Worm (Caenorhabditis elegans) whole organism, young adult: ENCODE data around the gene cdc-48.1.

Source experiments
- B0336.3 ChIP-seq: fragments of 200-800 bp; sonication (Bioruptor generic); IDR thresholded peaks from 2 replicates; pipeline ENCODE4 v1.3.6; 2022; ENCODE audit warnings: missing genetic modification characterization, missing compliant biosample characterization
- C06A6.2 ChIP-seq: fragments of 200-800 bp; sonication (Bioruptor generic); conservative IDR thresholded peaks from 2 replicates; pipeline ENCODE4 v1.3.6; 2022; ENCODE audit warnings: missing genetic modification characterization, missing compliant biosample characterization
- F10E7.11 ChIP-seq: sonication (generic microtip); optimal IDR thresholded peaks from 2 replicates; lab custom pipeline; 2017; ENCODE audit warnings: mild to moderate bottlenecking, missing genetic modification characterization, moderate library complexity, missing compliant biosample characterization
- F22D6.2 ChIP-seq: sonication (generic microtip); optimal IDR thresholded peaks from 2 replicates; lab custom pipeline; 2016; ENCODE audit warnings: mild to moderate bottlenecking, missing genetic modification characterization, missing compliant biosample characterization
- F33H1.4 ChIP-seq: fragments of 200-800 bp; sonication (Bioruptor generic); IDR thresholded peaks from 2 replicates; pipeline ENCODE4 v1.3.6; 2022; ENCODE audit warnings: missing genetic modification reagents, missing genetic modification characterization, missing compliant biosample characterization
- F49E8.2 ChIP-seq: sonication (generic microtip); optimal IDR thresholded peaks from 3 replicates; lab custom pipeline; 2017; ENCODE audit warnings: missing genetic modification characterization, mild to moderate bottlenecking, missing compliant biosample characterization, antibody characterized with exemption, moderate library complexity; ENCODE audit not compliant: insufficient read depth
- K11D2.4 ChIP-seq: fragments of 200-800 bp; sonication (Bioruptor generic); IDR thresholded peaks from 2 replicates; pipeline ENCODE4 v1.3.6; 2022; ENCODE audit warnings: missing genetic modification reagents, missing genetic modification characterization, missing compliant biosample characterization
- T07F8.4 ChIP-seq: sonication (generic microtip); optimal IDR thresholded peaks from 2 replicates; lab custom pipeline; 2016; ENCODE audit warnings: mild to moderate bottlenecking, missing genetic modification characterization, moderate library complexity, missing compliant biosample characterization
- Y53F4B.3 ChIP-seq: fragments of 200-800 bp; sonication (Bioruptor generic); IDR thresholded peaks from 2 replicates; pipeline ENCODE4 v1.3.6; 2022; ENCODE audit warnings: missing genetic modification reagents, missing genetic modification characterization, missing compliant biosample characterization
- Y53G8AR.9 ChIP-seq: fragments of 200-800 bp; sonication (Bioruptor generic); conservative IDR thresholded peaks from 2 replicates; pipeline ENCODE4 v1.3.6; 2022; ENCODE audit warnings: missing genetic modification reagents, missing genetic modification characterization, missing compliant biosample characterization
- Y79H2A.3 ChIP-seq: fragments of 200-800 bp; sonication (Bioruptor generic); conservative IDR thresholded peaks from 2 replicates; pipeline ENCODE4 v1.3.6; 2022; ENCODE audit warnings: missing genetic modification reagents, missing genetic modification characterization, missing compliant biosample characterization
- Y95B8A.8 ChIP-seq: fragments of 200-800 bp; sonication (Bioruptor generic); IDR thresholded peaks from 2 replicates; pipeline ENCODE4 v1.3.6; 2022; ENCODE audit warnings: missing genetic modification reagents, missing genetic modification characterization, missing compliant biosample characterization
- athp-1 ChIP-seq: sonication (generic microtip); optimal IDR thresholded peaks from 2 replicates; lab custom pipeline; 2017; ENCODE audit warnings: mild to moderate bottlenecking, missing genetic modification characterization, missing compliant biosample characterization
- attf-3 ChIP-seq: fragments of 200-800 bp; sonication (Bioruptor generic); conservative IDR thresholded peaks from 2 replicates; pipeline ENCODE4 v1.3.6; 2022; ENCODE audit warnings: missing genetic modification reagents, missing genetic modification characterization, missing compliant biosample characterization
- attf-5 ChIP-seq: fragments of 200-800 bp; sonication (Bioruptor generic); optimal IDR thresholded peaks from 2 replicates; lab custom pipeline; 2018; ENCODE audit warnings: mild to moderate bottlenecking, missing genetic modification characterization, missing compliant biosample characterization
- bed-1 ChIP-seq: fragments of 200-800 bp; sonication (Bioruptor generic); IDR thresholded peaks from 2 replicates; pipeline ENCODE4 v1.3.6; 2022; ENCODE audit warnings: missing genetic modification reagents, missing genetic modification characterization, missing compliant biosample characterization
- bed-2 ChIP-seq: fragments of 200-800 bp; sonication (Bioruptor generic); IDR thresholded peaks from 2 replicates; pipeline ENCODE4 v1.3.6; 2022; ENCODE audit warnings: missing genetic modification reagents, missing genetic modification characterization, missing compliant biosample characterization
- ceh-27 ChIP-seq: fragments of 200-800 bp; sonication (Bioruptor generic); optimal IDR thresholded peaks from 2 replicates; lab custom pipeline; 2018; ENCODE audit warnings: mild to moderate bottlenecking, missing genetic modification characterization, moderate library complexity, missing compliant biosample characterization
- chd-7 ChIP-seq: sonication (generic microtip); optimal IDR thresholded peaks from 2 replicates; lab custom pipeline; 2016; ENCODE audit warnings: mild to moderate bottlenecking, missing genetic modification characterization, moderate library complexity, missing compliant biosample characterization
- efl-1 ChIP-seq: fragments of 150-350 bp; optimal IDR thresholded peaks from 2 replicates; lab custom pipeline; 2014; ENCODE audit warnings: missing biosample characterization, missing genetic modification reagents, missing genetic modification characterization
- egl-18 ChIP-seq: fragments of 200-800 bp; sonication (Bioruptor generic); IDR thresholded peaks from 2 replicates; pipeline ENCODE4 v1.3.6; 2022; ENCODE audit warnings: missing genetic modification reagents, missing genetic modification characterization, missing compliant biosample characterization
- egrh-3 ChIP-seq: fragments of 200-800 bp; sonication (Bioruptor generic); IDR thresholded peaks from 2 replicates; pipeline ENCODE4 v1.3.6; 2022; ENCODE audit warnings: missing genetic modification reagents, missing genetic modification characterization, missing compliant biosample characterization
- ekl-4 ChIP-seq: fragments of 200-800 bp; sonication (Bioruptor generic); IDR thresholded peaks from 2 replicates; pipeline ENCODE4 v1.3.6; 2022; ENCODE audit warnings: missing genetic modification reagents, missing genetic modification characterization, missing compliant biosample characterization
- hlh-12 ChIP-seq: sonication (generic microtip); optimal IDR thresholded peaks from 2 replicates; lab custom pipeline; 2016; ENCODE audit warnings: missing genetic modification characterization, missing compliant biosample characterization
- hlh-26 ChIP-seq: fragments of 200-800 bp; sonication (Bioruptor generic); conservative IDR thresholded peaks from 2 replicates; pipeline ENCODE4 v1.3.6; 2022; ENCODE audit warnings: missing genetic modification reagents, missing genetic modification characterization, missing compliant biosample characterization
- let-526 ChIP-seq: fragments of 200-800 bp; sonication (Bioruptor generic); IDR thresholded peaks from 2 replicates; pipeline ENCODE4 v1.3.6; 2022; ENCODE audit warnings: missing genetic modification reagents, missing genetic modification characterization, missing compliant biosample characterization
- lin-26 ChIP-seq: fragments of 200-800 bp; sonication (Bioruptor generic); IDR thresholded peaks from 2 replicates; pipeline ENCODE4 v1.3.6; 2022; ENCODE audit warnings: missing genetic modification reagents, missing genetic modification characterization, missing compliant biosample characterization
- lin-35 ChIP-seq, 3 experiments: fragments of 150-350 bp in 2 of 3; sonication (generic microtip) in 1 of 3; optimal IDR thresholded peaks; 2 replicates each; lab custom pipeline; 2014 to 2018; ENCODE audit warnings: missing biosample characterization in 3 of 3, missing genetic modification characterization in 3 of 3, missing genetic modification reagents in 3 of 3
- lin-54 ChIP-seq: fragments of 200-800 bp; sonication (Bioruptor generic); optimal IDR thresholded peaks from 2 replicates; lab custom pipeline; 2018; ENCODE audit warnings: mild to moderate bottlenecking, missing genetic modification characterization, missing compliant biosample characterization
- lsy-27 ChIP-seq: sonication (generic microtip); optimal IDR thresholded peaks from 2 replicates; lab custom pipeline; 2017; ENCODE audit warnings: missing genetic modification characterization, mild to moderate bottlenecking, missing compliant biosample characterization, antibody characterized with exemption, missing genotype, borderline replicate concordance; ENCODE audit not compliant: insufficient read depth
- madf-10 ChIP-seq: sonication (generic microtip); optimal IDR thresholded peaks from 2 replicates; lab custom pipeline; 2016; ENCODE audit warnings: mild to moderate bottlenecking, missing genetic modification characterization, missing compliant biosample characterization
- madf-3 ChIP-seq: fragments of 200-800 bp; sonication (Bioruptor generic); IDR thresholded peaks from 2 replicates; pipeline ENCODE4 v1.3.6; 2022; ENCODE audit warnings: missing genetic modification reagents, missing genetic modification characterization, missing compliant biosample characterization
- mes-4 ChIP-seq: sonication (generic microtip); optimal IDR thresholded peaks from 2 replicates; lab custom pipeline; 2016; ENCODE audit warnings: missing genotype, missing genetic modification characterization, missing compliant biosample characterization
- nhr-120 ChIP-seq: fragments of 200-800 bp; sonication (Bioruptor generic); IDR thresholded peaks from 2 replicates; pipeline ENCODE4 v1.3.6; 2022; ENCODE audit warnings: missing genetic modification characterization, missing compliant biosample characterization
- nhr-27 ChIP-seq: fragments of 200-800 bp; sonication (Bioruptor generic); optimal IDR thresholded peaks from 2 replicates; lab custom pipeline; 2018; ENCODE audit warnings: mild to moderate bottlenecking, missing genetic modification characterization, moderate library complexity, missing compliant biosample characterization
- nhr-80 ChIP-seq: sonication (generic microtip); optimal IDR thresholded peaks from 2 replicates; lab custom pipeline; 2016; ENCODE audit warnings: missing genetic modification characterization, missing compliant biosample characterization
- nhr-90 ChIP-seq: sonication (generic microtip); optimal IDR thresholded peaks from 2 replicates; lab custom pipeline; 2016; ENCODE audit warnings: missing genotype, mild to moderate bottlenecking, missing genetic modification characterization, missing compliant biosample characterization
- pbrm-1 ChIP-seq: fragments of 200-800 bp; sonication (Bioruptor generic); IDR thresholded peaks from 2 replicates; pipeline ENCODE4 v1.3.6; 2022; ENCODE audit warnings: missing genetic modification reagents, missing genetic modification characterization, missing compliant biosample characterization
- sea-2 ChIP-seq: fragments of 200-800 bp; sonication (Bioruptor generic); IDR thresholded peaks from 2 replicates; pipeline ENCODE4 v1.3.6; 2022; ENCODE audit warnings: missing genetic modification characterization, missing compliant biosample characterization
- snpc-1.1 ChIP-seq: sonication (generic microtip); optimal IDR thresholded peaks from 2 replicates; lab custom pipeline; 2017; ENCODE audit warnings: missing genetic modification characterization, mild to moderate bottlenecking, missing compliant biosample characterization, antibody characterized with exemption, moderate library complexity, missing genotype, missing genetic modification reagents; ENCODE audit not compliant: insufficient read depth
- sptf-2 ChIP-seq: fragments of 200-800 bp; sonication (Bioruptor generic); optimal IDR thresholded peaks from 2 replicates; lab custom pipeline; 2018; ENCODE audit warnings: mild to moderate bottlenecking, missing genetic modification characterization, missing compliant biosample characterization
- tbp1 ChIP-seq: fragments of 200-800 bp; sonication (Bioruptor generic); optimal IDR thresholded peaks from 2 replicates; lab custom pipeline; 2018; ENCODE audit warnings: mild to moderate bottlenecking, missing genetic modification characterization, missing compliant biosample characterization
- tbx-9 ChIP-seq: sonication (generic microtip); optimal IDR thresholded peaks from 2 replicates; lab custom pipeline; 2016; ENCODE audit warnings: borderline replicate concordance, missing genetic modification characterization, inconsistent platforms, missing compliant biosample characterization
- unc-62 ChIP-seq: fragments of 150-350 bp; optimal IDR thresholded peaks from 2 replicates; lab custom pipeline; 2014; ENCODE audit warnings: missing biosample characterization, missing genetic modification reagents, missing genetic modification characterization
- xnd-1 ChIP-seq: sonication (generic microtip); optimal IDR thresholded peaks from 2 replicates; lab custom pipeline; 2016; ENCODE audit warnings: missing genotype, missing genetic modification reagents, missing genetic modification characterization, missing compliant biosample characterization
- ztf-18 ChIP-seq: sonication (generic microtip); optimal IDR thresholded peaks from 2 replicates; lab custom pipeline; 2016; ENCODE audit warnings: missing genotype, mild to moderate bottlenecking, missing genetic modification characterization, missing compliant biosample characterization
- ztf-25 ChIP-seq: fragments of 200-800 bp; sonication (Bioruptor generic); IDR thresholded peaks from 2 replicates; pipeline ENCODE4 v1.3.6; 2022; ENCODE audit warnings: missing genetic modification reagents, missing genetic modification characterization, missing compliant biosample characterization
- ztf-28 ChIP-seq: fragments of 200-800 bp; sonication (Bioruptor generic); IDR thresholded peaks from 2 replicates; pipeline ENCODE4 v1.3.6; 2022; ENCODE audit warnings: missing genetic modification reagents, missing genetic modification characterization, missing compliant biosample characterization
- ztf-3 ChIP-seq: fragments of 200-800 bp; sonication (Bioruptor generic); optimal IDR thresholded peaks from 2 replicates; lab custom pipeline; 2018; ENCODE audit warnings: mild to moderate bottlenecking, missing genetic modification characterization, missing compliant biosample characterization

cdc-48.1 gene

ce11 chrII:10563368-10563767 is at the start of gene cdc-48.1 (continued):
- peak; percentile 99 for TF ChIP-seq chd-7 (tag; lab: Kevin White, UChicago)
- peak; percentile 94 for TF ChIP-seq Y53F4B.3 (GFP tag; lab: Robert Waterston, UW)
- TF ChIP-seq K11D2.4 (GFP tag; lab: Robert Waterston, UW), result peak; percentile 100
- TF ChIP-seq bed-2, result peak; percentile 95
- TF ChIP-seq tbx-9 (tag; lab: Kevin White, UChicago), result no peak
- TF ChIP-seq sea-2, result peak; percentile 83; the same call in 1 of the 2 replicates
- peak; percentile 95 for TF ChIP-seq lin-26 (GFP tag; lab: Robert Waterston, UW)
- peak; percentile 91 for TF ChIP-seq bed-1 (GFP tag; lab: Robert Waterston, UW)
- TF ChIP-seq F33H1.4 (GFP tag; lab: Robert Waterston, UW), result peak; percentile 96
- peak; percentile 100 for TF ChIP-seq athp-1
- TF ChIP-seq sptf-2 (GFP tag; lab: Kevin White, UChicago), result peak; percentile 20
- peak; percentile 96 for TF ChIP-seq Y79H2A.3
- TF ChIP-seq attf-5 (GFP tag; lab: Kevin White, UChicago), result peak; percentile 100
- TF ChIP-seq C06A6.2 (GFP tag; lab: Robert Waterston, UW), result peak; percentile 98
- peak; percentile 87 for TF ChIP-seq xnd-1 (tag; lab: Kevin White, UChicago)
- peak; percentile 89 for TF ChIP-seq ztf-18 (tag; lab: Kevin White, UChicago)
- TF ChIP-seq hlh-26 (GFP tag; lab: Robert Waterston, UW), result no peak
- peak; percentile 94 for TF ChIP-seq ztf-25
- TF ChIP-seq nhr-27 (tag; lab: Kevin White, UChicago), result peak; percentile 85
- peak; percentile 98 to 100 (median 100) for TF ChIP-seq lin-35 (GFP tag; optimal IDR thresholded peaks at IDR 0.05; lab: Kevin White, UChicago)
- peak; percentile 92 for TF ChIP-seq nhr-120 (GFP tag; lab: Robert Waterston, UW)
- peak; percentile 64; the same call in 1 of the 2 replicates for TF ChIP-seq egrh-3
- TF ChIP-seq Y95B8A.8 (GFP tag; lab: Robert Waterston, UW), result peak; percentile 100
- peak; percentile 100 for TF ChIP-seq efl-1
- TF ChIP-seq tbp1 (GFP tag; lab: Kevin White, UChicago), result peak; percentile 83
- TF ChIP-seq F22D6.2 (tag; lab: Kevin White, UChicago), result peak; percentile 95
- TF ChIP-seq B0336.3 (GFP tag; lab: Robert Waterston, UW), result peak; percentile 98
- TF ChIP-seq lsy-27 (tag; lab: Kevin White, UChicago), result peak; percentile 70
- TF ChIP-seq madf-10 (tag; lab: Kevin White, UChicago), result peak; percentile 97
- TF ChIP-seq ekl-4 (GFP tag; lab: Robert Waterston, UW), result peak; percentile 99
- TF ChIP-seq F10E7.11, result peak; percentile 87
- TF ChIP-seq let-526 (GFP tag; lab: Robert Waterston, UW), result peak; percentile 98
- TF ChIP-seq T07F8.4 (tag; lab: Kevin White, UChicago), result peak; percentile 90
- peak; percentile 97 for TF ChIP-seq nhr-90 (tag; lab: Kevin White, UChicago)
- peak; percentile 94 for TF ChIP-seq attf-3 (GFP tag; lab: Robert Waterston, UW)
- TF ChIP-seq pbrm-1 (GFP tag; lab: Robert Waterston, UW), result peak; percentile 100
- TF ChIP-seq snpc-1.1, result peak; percentile 87
- no peak for TF ChIP-seq hlh-12 (tag; lab: Kevin White, UChicago)
- TF ChIP-seq Y53G8AR.9 (GFP tag; lab: Robert Waterston, UW), result peak; percentile 100
- peak; percentile 98 for TF ChIP-seq nhr-80
- peak; percentile 99 for TF ChIP-seq egl-18 (GFP tag; lab: Robert Waterston, UW)
- peak; percentile 100 for TF ChIP-seq lin-54 (GFP tag; lab: Kevin White, UChicago)
- peak; percentile 100 for TF ChIP-seq ceh-27 (GFP tag; lab: Kevin White, UChicago)
- TF ChIP-seq F49E8.2 (tag; lab: Kevin White, UChicago), result peak; percentile 99
- TF ChIP-seq mes-4, result peak; percentile 86
- peak; percentile 96 for TF ChIP-seq ztf-3 (GFP tag; lab: Kevin White, UChicago)
- TF ChIP-seq unc-62, result peak; percentile 98
- peak; percentile 97 for TF ChIP-seq ztf-28
- peak; percentile 98 for TF ChIP-seq madf-3 (GFP tag; lab: Robert Waterston, UW)
